Worm (Caenorhabditis elegans) whole organism, L1 larva: ENCODE results near the gene bath-20.

Source experiments
- aha-1 ChIP-seq: fragments of 150-350 bp; optimal IDR thresholded peaks from 2 replicates; lab custom pipeline; 2014; ENCODE audit warnings: missing biosample characterization, missing genetic modification characterization
- alr-1 ChIP-seq: fragments of 200-800 bp; sonication (Bioruptor generic); optimal IDR thresholded peaks from 2 replicates; lab custom pipeline; 2018; ENCODE audit warnings: borderline replicate concordance, mild to moderate bottlenecking, missing genetic modification characterization, missing compliant biosample characterization
- blmp-1 ChIP-seq: fragments of 150-350 bp; optimal IDR thresholded peaks from 2 replicates; lab custom pipeline; 2014; ENCODE audit warnings: missing biosample characterization, missing genetic modification characterization
- fos-1 ChIP-seq: fragments of 150-350 bp; optimal IDR thresholded peaks from 2 replicates; lab custom pipeline; 2014; ENCODE audit warnings: missing biosample characterization, missing genetic modification characterization
- grh-1 ChIP-seq: fragments of 200-800 bp; sonication (Bioruptor generic); IDR thresholded peaks from 2 replicates; pipeline ENCODE4 v1.3.6; 2022; ENCODE audit warnings: missing genetic modification reagents, missing genetic modification characterization, missing compliant biosample characterization
- ztf-11 ChIP-seq, 2 experiments: sonication (generic microtip); optimal IDR thresholded peaks; 2 replicates each; lab custom pipeline; 2016 to 2017; ENCODE audit warnings: missing genetic modification characterization in 2 of 2, missing biosample characterization in 1 of 2, missing compliant biosample characterization in 1 of 2

- TF ChIP-seq ztf-11 (tag; optimal IDR thresholded peaks at IDR 0.05; lab: Kevin White, UChicago) (no peak), grh-1 (no peak), fos-1 (tag; lab: Kevin White, UChicago) (no peak), blmp-1 (tag; lab: Kevin White, UChicago) (no peak), aha-1 (tag; lab: Kevin White, UChicago) (no peak), alr-1 (tag; lab: Kevin White, UChicago) (no peak)
Measured at ce11 chrII:2090605-2091004, 48.3 kb upstream of the bath-20 start, which contains the start of gene trpl-5.
